Fruit fly (Drosophila melanogaster): ENCODE data around the gene CG43075.

DNA sequence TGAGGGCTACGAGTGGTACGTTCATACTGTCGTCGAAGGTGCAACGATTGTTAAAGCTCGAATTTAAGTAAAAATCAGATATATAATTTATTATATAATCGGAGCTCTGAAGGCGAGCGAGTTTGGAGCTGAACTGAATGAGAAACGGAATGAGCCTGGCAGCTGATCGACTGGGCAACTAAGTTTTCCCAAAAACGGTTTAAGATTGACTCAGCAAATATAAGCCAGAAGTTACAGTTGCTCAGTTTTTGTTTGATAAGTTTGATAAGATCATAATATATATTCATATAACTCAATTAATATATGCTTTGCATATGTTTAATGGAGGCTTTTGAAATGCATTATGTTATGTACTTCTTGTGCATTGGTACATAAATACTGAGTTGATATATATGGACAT, 23.8 kb upstream of the CG43075 start, which contains the start of gene PPYR1:
- no peak for TF ChIP-seq Dll (optimal IDR thresholded peaks at IDR 0.05)
- no peak for TF ChIP-seq EcR (GFP tag; optimal IDR thresholded peaks at IDR 0.05)
